Worm (Caenorhabditis elegans) whole organism, young adult: ENCODE data around the gene C05D9.4.
A peak's percentile ranks its signal among the peaks of the same experiment; 100 is the strongest.

Experiments
- B0261.1 ChIP-seq: sonication (generic microtip); optimal IDR thresholded peaks from 2 replicates; lab custom pipeline; 2016; ENCODE audit warnings: mild to moderate bottlenecking, missing genetic modification characterization, moderate library complexity, missing compliant biosample characterization
- F23B12.7 ChIP-seq: sonication (generic microtip); optimal IDR thresholded peaks from 2 replicates; lab custom pipeline; 2017; ENCODE audit warnings: missing genetic modification characterization, mild to moderate bottlenecking, missing compliant biosample characterization, antibody characterized with exemption, moderate library complexity; ENCODE audit not compliant: insufficient read depth
- K12H6.12 ChIP-seq: fragments of 200-800 bp; sonication (Bioruptor generic); optimal IDR thresholded peaks from 2 replicates; lab custom pipeline; 2018; ENCODE audit warnings: mild to moderate bottlenecking, missing genetic modification characterization, missing compliant biosample characterization
- Y53F4B.3 ChIP-seq: fragments of 200-800 bp; sonication (Bioruptor generic); IDR thresholded peaks from 2 replicates; pipeline ENCODE4 v1.3.6; 2022; ENCODE audit warnings: missing genetic modification reagents, missing genetic modification characterization, missing compliant biosample characterization
- Y56A3A.18 ChIP-seq: fragments of 200-800 bp; sonication (Bioruptor generic); IDR thresholded peaks from 2 replicates; pipeline ENCODE4 v1.3.6; 2022; ENCODE audit warnings: missing genetic modification reagents, missing genetic modification characterization, missing compliant biosample characterization
- ZK185.1 ChIP-seq: sonication (generic microtip); optimal IDR thresholded peaks from 2 replicates; lab custom pipeline; 2016; ENCODE audit warnings: mild to moderate bottlenecking, missing genetic modification characterization, missing compliant biosample characterization; ENCODE audit not compliant: poor library complexity, severe bottlenecking
- athp-1 ChIP-seq: sonication (generic microtip); optimal IDR thresholded peaks from 2 replicates; lab custom pipeline; 2017; ENCODE audit warnings: mild to moderate bottlenecking, missing genetic modification characterization, missing compliant biosample characterization
- attf-5 ChIP-seq: fragments of 200-800 bp; sonication (Bioruptor generic); optimal IDR thresholded peaks from 2 replicates; lab custom pipeline; 2018; ENCODE audit warnings: mild to moderate bottlenecking, missing genetic modification characterization, missing compliant biosample characterization
- cebp-1 ChIP-seq, 2 experiments: fragments of 200-800 bp in 1 of 2; sonication (Bioruptor generic) in 1 of 2; sonication (generic microtip) in 1 of 2; IDR thresholded peaks in 1 of 2; optimal IDR thresholded peaks in 1 of 2; 2 replicates each; pipeline versions ENCODE4 v1.3.6 to Lab custom; 2017 to 2022; ENCODE audit warnings: missing compliant biosample characterization in 2 of 2, missing genetic modification characterization in 2 of 2, mild to moderate bottlenecking in 1 of 2, missing genetic modification reagents in 1 of 2, moderate library complexity in 1 of 2
- cebp-2 ChIP-seq: fragments of 200-800 bp; sonication (Bioruptor generic); IDR thresholded peaks from 2 replicates; pipeline ENCODE4 v1.3.6; 2022; ENCODE audit warnings: missing genetic modification characterization, missing compliant biosample characterization
- die-1 ChIP-seq: sonication (generic microtip); optimal IDR thresholded peaks from 2 replicates; lab custom pipeline; 2016; ENCODE audit warnings: missing genotype, mild to moderate bottlenecking, missing genetic modification characterization, missing compliant biosample characterization
- dox-1 ChIP-seq: fragments of 200-800 bp; sonication (Bioruptor generic); IDR thresholded peaks from 2 replicates; pipeline ENCODE4 v1.3.6; 2022; ENCODE audit warnings: missing genetic modification reagents, missing genetic modification characterization, missing compliant biosample characterization
- him-1 ChIP-seq: sonication (generic microtip); optimal IDR thresholded peaks from 2 replicates; lab custom pipeline; 2016; ENCODE audit warnings: missing genotype, missing genetic modification reagents, missing genetic modification characterization, missing compliant biosample characterization
- hmg-1.2 ChIP-seq: fragments of 200-800 bp; sonication (Bioruptor generic); IDR thresholded peaks from 2 replicates; pipeline ENCODE4 v1.3.6; 2022; ENCODE audit warnings: missing genetic modification reagents, missing genetic modification characterization, missing compliant biosample characterization
- hmg-20 ChIP-seq: fragments of 200-800 bp; sonication (Bioruptor generic); IDR thresholded peaks from 2 replicates; pipeline ENCODE4 v1.3.6; 2022; ENCODE audit warnings: missing genetic modification reagents, missing genetic modification characterization, missing compliant biosample characterization
- lag-1 ChIP-seq: fragments of 200-800 bp; sonication (Bioruptor generic); IDR thresholded peaks from 2 replicates; pipeline ENCODE4 v1.3.6; 2022; ENCODE audit warnings: missing genetic modification reagents, missing genetic modification characterization, missing compliant biosample characterization
- let-526 ChIP-seq: fragments of 200-800 bp; sonication (Bioruptor generic); IDR thresholded peaks from 2 replicates; pipeline ENCODE4 v1.3.6; 2022; ENCODE audit warnings: missing genetic modification reagents, missing genetic modification characterization, missing compliant biosample characterization
- lin-26 ChIP-seq: fragments of 200-800 bp; sonication (Bioruptor generic); IDR thresholded peaks from 2 replicates; pipeline ENCODE4 v1.3.6; 2022; ENCODE audit warnings: missing genetic modification reagents, missing genetic modification characterization, missing compliant biosample characterization
- lin-35 ChIP-seq, 3 experiments: fragments of 150-350 bp in 2 of 3; sonication (generic microtip) in 1 of 3; optimal IDR thresholded peaks; 2 replicates each; lab custom pipeline; 2014 to 2018; ENCODE audit warnings: missing biosample characterization in 3 of 3, missing genetic modification characterization in 3 of 3, missing genetic modification reagents in 3 of 3
- nfyb-1 ChIP-seq: fragments of 200-800 bp; sonication (Bioruptor generic); IDR thresholded peaks from 2 replicates; pipeline ENCODE4 v1.3.6; 2022; ENCODE audit warnings: missing genetic modification reagents, missing genetic modification characterization, missing compliant biosample characterization
- nhr-27 ChIP-seq: fragments of 200-800 bp; sonication (Bioruptor generic); optimal IDR thresholded peaks from 2 replicates; lab custom pipeline; 2018; ENCODE audit warnings: mild to moderate bottlenecking, missing genetic modification characterization, moderate library complexity, missing compliant biosample characterization
- nhr-80 ChIP-seq: sonication (generic microtip); optimal IDR thresholded peaks from 2 replicates; lab custom pipeline; 2016; ENCODE audit warnings: missing genetic modification characterization, missing compliant biosample characterization
- rcor-1 ChIP-seq: fragments of 200-800 bp; sonication (Bioruptor generic); IDR thresholded peaks from 2 replicates; pipeline ENCODE4 v1.3.6; 2022; ENCODE audit warnings: missing genetic modification reagents, missing genetic modification characterization, missing compliant biosample characterization
- rpc-1 ChIP-seq, 2 experiments: fragments of 150-350 bp in 1 of 2; sonication (generic microtip) in 1 of 2; optimal IDR thresholded peaks; 2 replicates each; lab custom pipeline; 2014 to 2018; ENCODE audit warnings: missing biosample characterization in 1 of 2, missing genetic modification characterization in 1 of 2, missing genetic modification reagents in 1 of 2, missing genotype in 1 of 2
- snpc-1.1 ChIP-seq: sonication (generic microtip); optimal IDR thresholded peaks from 2 replicates; lab custom pipeline; 2017; ENCODE audit warnings: missing genetic modification characterization, mild to moderate bottlenecking, missing compliant biosample characterization, antibody characterized with exemption, moderate library complexity, missing genotype, missing genetic modification reagents; ENCODE audit not compliant: insufficient read depth
- snpc-1.3 ChIP-seq: sonication (generic microtip); optimal IDR thresholded peaks from 2 replicates; lab custom pipeline; 2017; ENCODE audit warnings: missing genetic modification characterization, mild to moderate bottlenecking, missing compliant biosample characterization, antibody characterized with exemption, moderate library complexity, missing genotype, missing genetic modification reagents; ENCODE audit not compliant: insufficient read depth
- sptf-2 ChIP-seq: fragments of 200-800 bp; sonication (Bioruptor generic); optimal IDR thresholded peaks from 2 replicates; lab custom pipeline; 2018; ENCODE audit warnings: mild to moderate bottlenecking, missing genetic modification characterization, missing compliant biosample characterization
- tbp1 ChIP-seq: fragments of 200-800 bp; sonication (Bioruptor generic); optimal IDR thresholded peaks from 2 replicates; lab custom pipeline; 2018; ENCODE audit warnings: mild to moderate bottlenecking, missing genetic modification characterization, missing compliant biosample characterization
- unc-62 ChIP-seq: fragments of 150-350 bp; optimal IDR thresholded peaks from 2 replicates; lab custom pipeline; 2014; ENCODE audit warnings: missing biosample characterization, missing genetic modification reagents, missing genetic modification characterization
- zfh-2 ChIP-seq: fragments of 200-800 bp; sonication (Bioruptor generic); conservative IDR thresholded peaks from 2 replicates; pipeline ENCODE4 v1.3.6; 2022; ENCODE audit warnings: missing genetic modification reagents, missing genetic modification characterization, missing compliant biosample characterization
- zim-3 ChIP-seq: sonication (generic microtip); optimal IDR thresholded peaks from 2 replicates; lab custom pipeline; 2017; ENCODE audit warnings: mild to moderate bottlenecking, missing genetic modification characterization, moderate library complexity, missing compliant biosample characterization
- ztf-18 ChIP-seq: sonication (generic microtip); optimal IDR thresholded peaks from 2 replicates; lab custom pipeline; 2016; ENCODE audit warnings: missing genotype, mild to moderate bottlenecking, missing genetic modification characterization, missing compliant biosample characterization
- ztf-25 ChIP-seq: fragments of 200-800 bp; sonication (Bioruptor generic); IDR thresholded peaks from 2 replicates; pipeline ENCODE4 v1.3.6; 2022; ENCODE audit warnings: missing genetic modification reagents, missing genetic modification characterization, missing compliant biosample characterization
- ztf-3 ChIP-seq: fragments of 200-800 bp; sonication (Bioruptor generic); optimal IDR thresholded peaks from 2 replicates; lab custom pipeline; 2018; ENCODE audit warnings: mild to moderate bottlenecking, missing genetic modification characterization, missing compliant biosample characterization

C05D9.4 gene

ce11 chrX:1070585-1070984 is 37.3 kb upstream of the C05D9.4 start:
- TF ChIP-seq ztf-25 = 0 out of 2 replicates have a peak, but pooled peaks have one; percentile 27
- TF ChIP-seq rcor-1 (GFP tag; lab: Robert Waterston, UW) = peak; percentile 44; the same call in 1 of the 2 replicates
- peak; percentile 45; the same call in 1 of the 2 replicates for TF ChIP-seq nfyb-1 (GFP tag; lab: Robert Waterston, UW)
- peak; percentile 55 for TF ChIP-seq B0261.1 (tag; lab: Kevin White, UChicago)
- TF ChIP-seq Y56A3A.18 (GFP tag; lab: Robert Waterston, UW) = peak; percentile 68; the same call in 1 of the 2 replicates
- peak; percentile 71 for TF ChIP-seq lin-26
- peak; percentile 66 for TF ChIP-seq dox-1 (GFP tag; lab: Robert Waterston, UW)
- TF ChIP-seq tbp1 = peak; percentile 80
- TF ChIP-seq rpc-1 (optimal IDR thresholded peaks at IDR 0.05; lab: Kevin White, UChicago) = peak; percentile 31
- peak; percentile 58 for TF ChIP-seq rpc-1 (tag; optimal IDR thresholded peaks at IDR 0.05; lab: Kevin White, UChicago)
- TF ChIP-seq hmg-1.2 (GFP tag; lab: Robert Waterston, UW) = peak; percentile 61; the same call in 1 of the 2 replicates
- TF ChIP-seq, all 124 proteins: peak for 10; not testable (repeated sequence) for 114

- TF ChIP-seq F23B12.7 (tag; lab: Kevin White, UChicago) (no peak), nhr-27 (tag; lab: Kevin White, UChicago) (no peak), lin-26 (no peak), snpc-1.3 (tag; lab: Kevin White, UChicago) (no peak), hmg-20 (no peak), let-526 (GFP tag; lab: Robert Waterston, UW) (no peak), ztf-3 (GFP tag; lab: Kevin White, UChicago) (no peak), attf-5 (no peak), athp-1 (tag; lab: Kevin White, UChicago) (no peak), K12H6.12 (no peak)
- TF ChIP-seq, all 124 proteins: peak for 0
Measured at ce11 chrX:1072152-1072551, 35.7 kb upstream of the C05D9.4 start, which contains the start of gene lim-6. Gene lim-6 (plus strand): TSS chrX:1072452.

DNA sequence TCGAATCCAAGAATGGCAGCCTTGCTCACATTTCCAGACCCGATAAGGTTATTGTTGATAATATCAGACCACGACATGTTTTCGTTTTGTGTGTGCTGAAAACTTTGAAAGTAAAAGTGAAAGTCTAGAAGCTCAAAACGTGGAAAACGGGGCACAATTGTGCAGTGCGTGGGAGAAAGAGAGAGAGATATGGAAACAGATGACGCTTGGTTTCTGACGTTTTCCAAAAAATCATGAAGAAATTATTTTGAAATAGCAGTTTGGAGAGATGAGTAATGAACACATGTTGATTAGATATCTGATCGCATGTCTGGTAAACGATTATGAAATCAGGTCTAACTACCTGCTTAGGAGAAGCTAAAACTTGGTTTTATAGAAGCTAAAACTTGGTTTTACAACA is 27.3 kb upstream of the C05D9.4 start, which contains the start of gene pfn-3:
Gene pfn-3 (minus strand): TSS at position 101 of the 400 bp plus-strand sequence.
- no peak for TF ChIP-seq lag-1 (GFP tag; lab: Robert Waterston, UW)
- no peak for TF ChIP-seq cebp-1 (GFP tag; IDR thresholded peaks at IDR 0.05; lab: Robert Waterston, UW)
- TF ChIP-seq cebp-1 (tag; optimal IDR thresholded peaks at IDR 0.05; lab: Kevin White, UChicago) = peak; percentile 41

- TF ChIP-seq let-526 (GFP tag; lab: Robert Waterston, UW) (no peak), zfh-2 (GFP tag; lab: Robert Waterston, UW) (peak; percentile 59)
Measured at ce11 chrX:1081927-1082326, 25.9 kb upstream of the C05D9.4 start.

DNA sequence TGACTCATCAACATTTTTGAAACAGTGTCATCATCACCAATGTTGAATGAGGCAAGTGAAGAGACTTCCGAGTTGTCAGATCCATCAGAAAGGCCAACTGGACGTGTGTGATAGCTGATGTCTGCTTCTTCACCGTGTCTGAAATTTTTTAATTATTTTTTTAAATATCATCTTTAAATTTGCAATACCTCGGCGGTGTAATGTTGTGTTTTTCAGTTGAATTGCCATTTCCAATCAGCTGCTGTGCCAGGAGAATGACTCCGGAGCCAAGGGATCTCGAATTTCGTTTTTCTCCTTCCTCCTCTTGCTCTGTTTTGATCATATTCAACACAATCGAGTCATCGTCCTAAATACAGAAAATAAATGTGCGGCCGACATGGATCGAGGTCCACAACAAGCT is 22.9 kb upstream of the C05D9.4 start:
- no peak for TF ChIP-seq zim-3
- no peak for TF ChIP-seq die-1 (tag; lab: Kevin White, UChicago)
- no peak for TF ChIP-seq hmg-1.2 (GFP tag; lab: Robert Waterston, UW)
- no peak for TF ChIP-seq ztf-18 (tag; lab: Kevin White, UChicago)
- no peak for TF ChIP-seq unc-62 (GFP tag; lab: Kevin White, UChicago)
- TF ChIP-seq snpc-1.1 (tag; lab: Kevin White, UChicago) = no peak
- TF ChIP-seq him-1 (tag; lab: Kevin White, UChicago) = no peak
- TF ChIP-seq dox-1 (GFP tag; lab: Robert Waterston, UW) = no peak
- no peak for TF ChIP-seq nhr-80 (tag; lab: Kevin White, UChicago)
- TF ChIP-seq cebp-2 (GFP tag; lab: Robert Waterston, UW) = no peak
- no peak for TF ChIP-seq sptf-2
- no peak for TF ChIP-seq nfyb-1 (GFP tag; lab: Robert Waterston, UW)
- no peak for TF ChIP-seq ZK185.1 (tag; lab: Kevin White, UChicago)
- no peak for TF ChIP-seq lin-35 (GFP tag; optimal IDR thresholded peaks at IDR 0.05; lab: Kevin White, UChicago)
- TF ChIP-seq Y53F4B.3 (GFP tag; lab: Robert Waterston, UW) = no peak
- no peak for TF ChIP-seq nhr-27 (tag; lab: Kevin White, UChicago)
- TF ChIP-seq snpc-1.3 (tag; lab: Kevin White, UChicago) = no peak
